Worm (Caenorhabditis elegans): ENCODE results near the gene pisy-1.

pisy-1 gene

DNA sequence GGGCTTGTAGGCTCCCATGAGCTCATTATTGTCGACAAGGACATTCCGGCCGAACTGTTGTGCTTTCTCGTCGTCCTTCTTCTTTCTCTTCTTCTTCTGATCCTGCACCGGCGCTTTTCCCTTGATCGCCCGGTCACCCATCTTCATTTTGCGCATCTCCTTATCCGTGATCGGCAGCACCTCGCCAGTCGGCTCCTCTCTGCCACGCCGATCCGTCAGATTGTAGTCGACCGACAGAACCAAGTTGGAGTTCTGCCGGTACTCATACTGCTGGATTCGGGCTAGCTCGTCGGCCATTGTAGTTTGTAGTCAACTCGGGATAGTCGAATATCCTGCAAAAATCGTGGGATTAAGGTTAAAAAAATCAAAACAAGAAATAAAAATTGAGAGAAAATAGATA is 1.6 kb downstream of the pisy-1 start, which contains the start of gene snrp-200 (continued):
- TF ChIP-seq Y5F2A.4 (GFP tag; optimal IDR thresholded peaks at IDR 0.05) (no peak), fkh-10 (GFP tag; optimal IDR thresholded peaks at IDR 0.05) (no peak), set-16 (GFP tag; IDR thresholded peaks at IDR 0.05) (peak; percentile 74), daf-16 (GFP tag; optimal IDR thresholded peaks at IDR 0.05) (no peak), daf-16 (tag; optimal IDR thresholded peaks at IDR 0.05) (no peak), ceh-28 (tag; optimal IDR thresholded peaks at IDR 0.05) (no peak), F37D6.2 (tag; optimal IDR thresholded peaks at IDR 0.05) (no peak), ztf-7 (tag; optimal IDR thresholded peaks at IDR 0.05) (no peak), lin-1 (GFP tag; IDR thresholded peaks at IDR 0.05) (peak; percentile 26; the same call in 1 of the 2 replicates), nhr-10 (tag; optimal IDR thresholded peaks at IDR 0.05) (no peak), ama-1 (optimal IDR thresholded peaks at IDR 0.05) (no peak), unc-62 (GFP tag; optimal IDR thresholded peaks at IDR 0.05 in 1 of 2) (no peak), unc-62 (tag; optimal IDR thresholded peaks at IDR 0.05) (no peak), zip-11 (GFP tag; IDR thresholded peaks at IDR 0.05) (no peak), mes-2 (tag; optimal IDR thresholded peaks at IDR 0.05; ENCODE audit: poor library complexity, severe bottlenecking) (no peak), nhr-41 (GFP tag; IDR thresholded peaks at IDR 0.05) (no peak), rbr-2 (tag; optimal IDR thresholded peaks at IDR 0.05) (no peak), nhr-237 (tag; optimal IDR thresholded peaks at IDR 0.05) (no peak), tag-97 (GFP tag; IDR thresholded peaks at IDR 0.05) (no peak), zfp-3 (GFP tag; conservative IDR thresholded peaks at IDR 0.05) (no peak), tra-1 (GFP tag; IDR thresholded peaks at IDR 0.05) (no peak), mxl-2 (GFP tag; conservative IDR thresholded peaks at IDR 0.05) (no peak), unc-39 (tag; optimal IDR thresholded peaks at IDR 0.05) (no peak), F10B5.3 (tag; optimal IDR thresholded peaks at IDR 0.05) (no peak), ctbp-1 (GFP tag; IDR thresholded peaks at IDR 0.05) (0 out of 2 replicates have a peak, but pooled peaks have one; percentile 42), madf-9 (GFP tag; conservative IDR thresholded peaks at IDR 0.05) (no peak), pqm-1 (tag; optimal IDR thresholded peaks at IDR 0.05) (no peak), nhr-111 (GFP tag; optimal IDR thresholded peaks at IDR 0.05) (no peak), lin-15B (tag; optimal IDR thresholded peaks at IDR 0.05) (no peak), nhr-48 (tag; optimal IDR thresholded peaks at IDR 0.05) (no peak), Y105C5A.15 (GFP tag; IDR thresholded peaks at IDR 0.05) (0 out of 2 replicates have a peak, but pooled peaks have one; percentile 48), Y75B8A.6 (GFP tag; IDR thresholded peaks at IDR 0.05) (no peak)

DNA sequence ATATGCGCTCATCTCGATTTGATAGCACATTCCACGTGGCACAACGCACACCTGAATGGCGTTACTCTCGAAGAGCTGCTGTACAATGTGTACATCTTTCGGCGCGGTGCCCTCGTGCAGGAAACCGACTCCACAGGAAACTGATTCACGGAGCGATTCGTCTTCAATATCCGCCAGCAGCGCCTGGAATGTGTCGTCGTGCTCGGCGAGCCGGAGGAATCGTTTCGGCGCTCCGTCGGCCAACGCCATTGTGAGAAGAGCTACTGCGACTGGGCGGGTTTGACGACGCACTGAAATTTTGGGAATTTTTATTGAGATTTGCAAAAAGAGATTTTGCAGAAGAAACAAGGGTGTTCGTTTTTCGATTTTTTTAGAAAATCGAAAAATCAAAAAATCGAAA is 8.2 kb downstream of the pisy-1 start:
- TF ChIP-seq zip-2 (tag; optimal IDR thresholded peaks at IDR 0.05) = no peak
- TF ChIP-seq egl-27 (tag; optimal IDR thresholded peaks at IDR 0.05) = no peak
- no peak for TF ChIP-seq R02D3.7 (tag; optimal IDR thresholded peaks at IDR 0.05)
- no peak for TF ChIP-seq F10B5.3 (tag; optimal IDR thresholded peaks at IDR 0.05)
- no peak for TF ChIP-seq php-3 (GFP tag; IDR thresholded peaks at IDR 0.05)
- TF ChIP-seq lin-1 (GFP tag; IDR thresholded peaks at IDR 0.05) = no peak
- no peak for TF ChIP-seq mdl-1 (tag; optimal IDR thresholded peaks at IDR 0.05)
- no peak for TF ChIP-seq T20F7.1 (GFP tag; optimal IDR thresholded peaks at IDR 0.05)
- no peak for TF ChIP-seq mep-1 (tag; optimal IDR thresholded peaks at IDR 0.05)
- no peak for TF ChIP-seq lin-15B (tag; optimal IDR thresholded peaks at IDR 0.05)
- TF ChIP-seq ztf-7 (tag; optimal IDR thresholded peaks at IDR 0.05) = no peak
- TF ChIP-seq ces-1 (GFP tag; optimal IDR thresholded peaks at IDR 0.05) = no peak
- no peak for TF ChIP-seq hif-1 (tag; optimal IDR thresholded peaks at IDR 0.05)
- no peak for TF ChIP-seq ceh-62 (tag; optimal IDR thresholded peaks at IDR 0.05)
- no peak for TF ChIP-seq unc-39 (tag; optimal IDR thresholded peaks at IDR 0.05)
- no peak for TF ChIP-seq lin-39 (tag; optimal IDR thresholded peaks at IDR 0.05)
- 0 out of 2 replicates have a peak, but pooled peaks have one; percentile 40 for TF ChIP-seq egl-43 (GFP tag; IDR thresholded peaks at IDR 0.05)
- peak; percentile 67 for TF ChIP-seq set-16 (GFP tag; IDR thresholded peaks at IDR 0.05)
- no peak for TF ChIP-seq fos-1 (tag; optimal IDR thresholded peaks at IDR 0.05)
- no peak for TF ChIP-seq F37D6.2 (tag; optimal IDR thresholded peaks at IDR 0.05)
- 0 out of 2 replicates have a peak, but pooled peaks have one; percentile 55 for TF ChIP-seq F44E2.7 (GFP tag; IDR thresholded peaks at IDR 0.05)
